Fruit fly (Drosophila melanogaster) whole organism, wandering third instar larva: Measurements from ENCODE around the gene CG43116.

Source experiments
- Abd-B ChIP-seq: fragments of >200 bp; optimal IDR thresholded peaks from 2 replicates; lab custom pipeline; 2017; ENCODE audit warnings: missing biosample characterization, missing genetic modification characterization
- CrebA ChIP-seq: fragments of 200-800 bp; sonication (Bioruptor generic); optimal IDR thresholded peaks from 2 replicates; lab custom pipeline; 2016; ENCODE audit warnings: missing biosample characterization, mild to moderate bottlenecking, missing genetic modification characterization, borderline replicate concordance
- Dfd ChIP-seq: fragments of >200 bp; optimal IDR thresholded peaks from 2 replicates; lab custom pipeline; 2017; ENCODE audit warnings: missing biosample characterization, missing genetic modification characterization
- Dif ChIP-seq: fragments of 200-275, 200-300 bp; sonication (Bioruptor generic); optimal IDR thresholded peaks from 2 replicates; lab custom pipeline; 2018; ENCODE audit warnings: missing biosample characterization, missing genetic modification characterization; ENCODE audit not compliant: partially characterized antibody
- GATAd ChIP-seq: sonication (Bioruptor generic); optimal IDR thresholded peaks from 2 replicates; lab custom pipeline; 2016; ENCODE audit warnings: missing biosample characterization, missing genetic modification characterization
- HLH106 ChIP-seq: fragments of 200-800 bp; optimal IDR thresholded peaks from 3 replicates; lab custom pipeline; 2019; ENCODE audit warnings: missing biosample characterization, mild to moderate bottlenecking, missing genetic modification characterization, moderate library complexity
- Hnf4 ChIP-seq: fragments of 200-800 bp; sonication (Bioruptor generic); optimal IDR thresholded peaks from 2 replicates; lab custom pipeline; 2016; ENCODE audit warnings: missing biosample characterization, mild to moderate bottlenecking, missing genetic modification characterization
- Hr83 ChIP-seq: fragments of 200-300 bp; sonication (Bioruptor generic); optimal IDR thresholded peaks from 2 replicates; lab custom pipeline; 2016; ENCODE audit warnings: missing biosample characterization, mild to moderate bottlenecking, missing genetic modification characterization, moderate library complexity; ENCODE audit not compliant: poor library complexity, severe bottlenecking
- Jra ChIP-seq: sonication (Bioruptor generic); optimal IDR thresholded peaks from 2 replicates; lab custom pipeline; 2016; ENCODE audit warnings: missing biosample characterization, missing genetic modification characterization
- Mio ChIP-seq: sonication (Bioruptor generic); optimal IDR thresholded peaks from 2 replicates; lab custom pipeline; 2016; ENCODE audit warnings: missing biosample characterization, missing genetic modification characterization
- Sp1 ChIP-seq: fragments of 200-800 bp; sonication (Bioruptor generic); optimal IDR thresholded peaks from 3 replicates; lab custom pipeline; 2019; ENCODE audit warnings: missing biosample characterization, mild to moderate bottlenecking, missing genetic modification characterization, moderate library complexity
- Vsx2 ChIP-seq: fragments of 200-300, 225-300 bp; sonication (Bioruptor generic); optimal IDR thresholded peaks from 2 replicates; lab custom pipeline; 2018; ENCODE audit warnings: missing biosample characterization, missing genetic modification characterization; ENCODE audit not compliant: partially characterized antibody
- brk ChIP-seq: fragments of 200-800 bp; sonication (Bioruptor generic); optimal IDR thresholded peaks from 2 replicates; lab custom pipeline; 2016; ENCODE audit warnings: missing biosample characterization, mild to moderate bottlenecking, missing genetic modification characterization
- dl ChIP-seq, 2 experiments: fragments of 175-275, 200-275 bp in 1 of 2; fragments of 200-275 bp in 1 of 2; sonication (Bioruptor generic); optimal IDR thresholded peaks; lab custom pipeline; 2018; ENCODE audit warnings: mild to moderate bottlenecking in 2 of 2, missing biosample characterization in 2 of 2, missing genetic modification characterization in 2 of 2, moderate library complexity in 2 of 2; ENCODE audit not compliant: partially characterized antibody in 2 of 2, insufficient read depth in 1 of 2
- dmrt93B ChIP-seq: fragments of 200-800 bp; sonication (Bioruptor generic); optimal IDR thresholded peaks from 2 replicates; lab custom pipeline; 2018; ENCODE audit warnings: missing biosample characterization, mild to moderate bottlenecking, missing genetic modification characterization
- dsf ChIP-seq: sonication (Bioruptor generic); optimal IDR thresholded peaks from 2 replicates; lab custom pipeline; 2016; ENCODE audit warnings: missing biosample characterization, missing genetic modification characterization, borderline replicate concordance
- foxo ChIP-seq, 2 experiments: fragments of 200-800 bp; sonication (Bioruptor generic); optimal IDR thresholded peaks; 2 replicates in 1 of 2; 3 replicates in 1 of 2; lab custom pipeline; 2016 to 2017; ENCODE audit warnings: missing biosample characterization in 2 of 2, missing genetic modification characterization in 2 of 2
- fru ChIP-seq: fragments of 200-800 bp; sonication (Bioruptor generic); optimal IDR thresholded peaks from 3 replicates; lab custom pipeline; 2016; ENCODE audit warnings: missing biosample characterization, mild to moderate bottlenecking, missing genetic modification characterization
- h ChIP-seq: fragments of 200-800 bp; sonication (Bioruptor generic); optimal IDR thresholded peaks from 3 replicates; lab custom pipeline; 2016; ENCODE audit warnings: missing biosample characterization, mild to moderate bottlenecking, missing genetic modification characterization
- jim ChIP-seq: fragments of 175-275, 200-325 bp; sonication (Bioruptor generic); optimal IDR thresholded peaks from 2 replicates; lab custom pipeline; 2016; ENCODE audit warnings: missing biosample characterization, mild to moderate bottlenecking, missing genetic modification characterization
- lola ChIP-seq: fragments of >200 bp; optimal IDR thresholded peaks from 2 replicates; lab custom pipeline; 2017; ENCODE audit warnings: missing biosample characterization, missing genetic modification characterization
- pan ChIP-seq: fragments of >200 bp; optimal IDR thresholded peaks from 2 replicates; lab custom pipeline; 2017
- psq ChIP-seq: fragments of 200-800 bp; sonication (Bioruptor generic); optimal IDR thresholded peaks from 3 replicates; lab custom pipeline; 2017; ENCODE audit warnings: missing biosample characterization, mild to moderate bottlenecking, missing genetic modification characterization, moderate library complexity
- sage ChIP-seq: fragments of 200-800 bp; sonication (Bioruptor generic); optimal IDR thresholded peaks from 2 replicates; lab custom pipeline; 2016; ENCODE audit warnings: missing biosample characterization, mild to moderate bottlenecking, missing genetic modification characterization
- tai ChIP-seq: sonication (Bioruptor generic); optimal IDR thresholded peaks from 2 replicates; lab custom pipeline; 2016; ENCODE audit warnings: missing biosample characterization, missing genetic modification characterization
- usp ChIP-seq: fragments of >200 bp; optimal IDR thresholded peaks from 2 replicates; lab custom pipeline; 2017; ENCODE audit warnings: missing biosample characterization, missing genetic modification characterization
- woc ChIP-seq: sonication (Bioruptor generic); optimal IDR thresholded peaks from 2 replicates; lab custom pipeline; 2016; ENCODE audit warnings: missing biosample characterization, mild to moderate bottlenecking, missing genetic modification characterization

Gene CG43116

dm6 chr3R:26035369-26035656 is 38.5 kb upstream of the CG43116 start:
- TF ChIP-seq Mio (no peak), dsf (no peak), woc (peak; percentile 25), h (GFP tag; lab: Kevin White, UChicago) (no peak), Hr83 (GFP tag; lab: Kevin White, UChicago) (no peak)
- TF ChIP-seq, all 38 proteins: peak for 1

dm6 chr3R:26034643-26035368 is 38.0 kb upstream of the CG43116 start:
- TF ChIP-seq lola (GFP tag; lab: Kevin White, UChicago) (no peak), Abd-B (GFP tag; lab: Kevin White, UChicago) (no peak)

DNA sequence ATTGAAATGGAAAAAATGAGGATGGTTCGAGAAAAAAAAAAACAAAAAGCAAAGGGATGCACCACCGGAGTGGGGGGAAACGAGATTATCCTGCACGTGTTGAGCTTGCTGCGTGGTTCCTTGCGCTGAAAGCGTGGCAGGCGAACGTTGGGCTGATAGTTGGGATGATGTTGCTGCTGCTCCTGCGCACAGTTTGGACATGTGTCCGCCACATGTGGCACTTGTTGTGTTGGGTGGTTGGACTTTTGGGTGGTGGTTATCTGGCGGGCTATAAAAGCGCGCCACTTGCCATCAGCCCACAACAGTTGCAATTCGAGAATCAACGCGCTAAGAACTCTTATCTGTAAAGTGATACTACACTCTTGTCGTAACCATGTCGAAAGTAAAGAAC is 35.8 kb upstream of the CG43116 start:
- no peak for TF ChIP-seq woc
- TF ChIP-seq psq, result no peak
- no peak for TF ChIP-seq jim (GFP tag; lab: Kevin White, UChicago)
- no peak for TF ChIP-seq foxo (GFP tag; optimal IDR thresholded peaks at IDR 0.05; lab: Kevin White, UChicago)
- TF ChIP-seq Dif (GFP tag; lab: Kevin White, UChicago), result no peak
- no peak for TF ChIP-seq CrebA
- no peak for TF ChIP-seq pan (lab: Kevin White, UChicago)
- no peak for TF ChIP-seq Jra (GFP tag; lab: Kevin White, UChicago)
- no peak for TF ChIP-seq usp
- no peak for TF ChIP-seq Hnf4 (GFP tag; lab: Kevin White, UChicago)
- TF ChIP-seq Sp1 (GFP tag; lab: Kevin White, UChicago), result no peak
- no peak for TF ChIP-seq Hr83 (GFP tag; lab: Kevin White, UChicago)
- no peak for TF ChIP-seq sage (GFP tag; lab: Kevin White, UChicago)
- no peak for TF ChIP-seq Vsx2 (GFP tag; lab: Kevin White, UChicago)

DNA sequence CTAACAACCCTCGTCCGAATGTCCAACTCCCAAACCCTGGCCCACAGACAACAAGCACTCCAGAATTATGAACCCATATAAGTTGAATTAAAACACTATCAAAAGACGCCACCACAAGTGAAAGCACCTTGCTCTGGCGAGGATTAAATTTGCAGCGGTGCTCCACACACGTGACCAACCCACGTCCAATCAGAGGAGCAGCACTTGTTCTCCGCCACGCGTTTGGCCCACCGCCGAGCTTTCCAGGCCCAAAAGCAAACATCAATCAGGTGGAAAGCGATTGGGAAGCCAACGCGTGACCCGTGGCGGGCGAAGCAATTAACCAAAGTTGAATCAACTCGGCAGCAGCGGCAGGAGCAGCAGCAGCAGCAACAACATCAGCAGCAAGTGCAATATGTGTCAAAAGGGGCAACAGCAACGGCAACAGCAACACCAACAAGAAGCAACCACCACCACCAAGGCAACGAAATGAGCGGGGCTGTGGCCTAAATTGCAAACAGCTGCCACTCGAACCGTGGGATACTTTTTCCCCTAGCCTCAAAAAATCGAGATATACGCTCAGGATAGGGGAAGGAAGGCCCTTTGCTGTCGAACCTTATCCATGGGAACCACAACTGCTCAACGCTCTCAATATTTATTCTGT is 35.3 kb upstream of the CG43116 start:
- no peak for TF ChIP-seq brk (GFP tag; lab: Kevin White, UChicago)
- no peak for TF ChIP-seq Sp1 (GFP tag; lab: Kevin White, UChicago)
- TF ChIP-seq jim (GFP tag; lab: Kevin White, UChicago), result no peak
- TF ChIP-seq Dfd (GFP tag; lab: Kevin White, UChicago), result peak; percentile 22
- TF ChIP-seq dl (GFP tag; optimal IDR thresholded peaks at IDR 0.05; lab: Kevin White, UChicago; ENCODE audit: insufficient read depth in 1 of 2, partially characterized antibody in 2 of 2), result no peak
- TF ChIP-seq lola (GFP tag; lab: Kevin White, UChicago), result no peak
- TF ChIP-seq GATAd (GFP tag; lab: Kevin White, UChicago), result no peak

DNA sequence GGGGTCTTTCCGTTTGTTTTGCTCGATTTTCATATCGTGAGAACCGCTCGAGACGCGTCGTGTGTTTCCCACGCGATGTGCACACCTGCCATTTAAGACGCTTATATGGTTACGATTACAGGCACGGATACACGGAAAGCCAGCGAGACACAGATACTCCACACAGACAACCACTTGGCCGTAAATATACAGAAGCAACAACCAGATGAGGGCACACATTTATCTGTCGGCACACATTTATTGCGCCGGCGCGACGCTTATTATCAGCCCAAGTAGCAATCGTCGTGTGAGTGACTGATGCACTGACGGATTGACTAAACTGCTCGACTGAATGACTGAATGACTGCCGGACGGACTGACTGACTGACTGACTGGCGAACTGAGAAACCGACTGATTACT is 33.8 kb upstream of the CG43116 start:
- TF ChIP-seq fru (GFP tag; lab: Kevin White, UChicago), result no peak
- no peak for TF ChIP-seq psq
- TF ChIP-seq Hr83 (GFP tag; lab: Kevin White, UChicago), result no peak
- no peak for TF ChIP-seq dsf
- no peak for TF ChIP-seq woc
- TF ChIP-seq HLH106 (tag; lab: Kevin White, UChicago), result no peak

DNA sequence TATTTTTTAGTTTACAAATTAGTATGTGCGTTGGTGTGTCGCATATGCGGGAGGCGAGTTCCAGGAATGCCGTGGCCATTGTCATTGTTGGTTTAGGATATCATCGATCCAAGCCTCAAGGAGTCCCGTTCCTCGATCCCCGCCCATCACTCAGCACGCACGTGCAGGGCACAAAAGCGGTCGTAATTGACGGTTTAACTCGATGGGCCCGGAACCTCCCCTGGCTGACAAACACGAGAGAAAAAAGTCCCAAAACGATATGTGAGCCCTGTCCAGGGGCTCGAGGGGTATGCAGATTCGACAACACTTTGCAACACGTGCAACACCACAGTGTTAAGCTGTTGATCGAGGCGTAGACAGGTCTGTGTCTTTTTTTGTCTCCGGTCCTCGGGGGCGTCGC is 31.1 kb upstream of the CG43116 start:
- TF ChIP-seq GATAd (GFP tag; lab: Kevin White, UChicago), result no peak
- TF ChIP-seq dmrt93B (GFP tag; lab: Kevin White, UChicago), result no peak
- no peak for TF ChIP-seq Dfd (GFP tag; lab: Kevin White, UChicago)
- TF ChIP-seq Sp1 (GFP tag; lab: Kevin White, UChicago), result no peak
- TF ChIP-seq Hr83 (GFP tag; lab: Kevin White, UChicago), result no peak
- TF ChIP-seq tai, result no peak
- TF ChIP-seq woc, result no peak
- TF ChIP-seq, all 38 proteins: peak for 0
